Worm (Caenorhabditis elegans) whole organism, L4/young adult: ENCODE data around the gene Y75B8A.18.

Experiments
- W03F9.2 ChIP-seq: fragments of 150-350 bp; optimal IDR thresholded peaks from 2 replicates; lab custom pipeline; 2014; ENCODE audit warnings: missing biosample characterization, missing genetic modification characterization
- him-1 ChIP-seq: sonication (generic microtip); optimal IDR thresholded peaks from 2 replicates; lab custom pipeline; 2016; ENCODE audit warnings: missing genotype, missing genetic modification reagents, missing genetic modification characterization, missing compliant biosample characterization

DNA sequence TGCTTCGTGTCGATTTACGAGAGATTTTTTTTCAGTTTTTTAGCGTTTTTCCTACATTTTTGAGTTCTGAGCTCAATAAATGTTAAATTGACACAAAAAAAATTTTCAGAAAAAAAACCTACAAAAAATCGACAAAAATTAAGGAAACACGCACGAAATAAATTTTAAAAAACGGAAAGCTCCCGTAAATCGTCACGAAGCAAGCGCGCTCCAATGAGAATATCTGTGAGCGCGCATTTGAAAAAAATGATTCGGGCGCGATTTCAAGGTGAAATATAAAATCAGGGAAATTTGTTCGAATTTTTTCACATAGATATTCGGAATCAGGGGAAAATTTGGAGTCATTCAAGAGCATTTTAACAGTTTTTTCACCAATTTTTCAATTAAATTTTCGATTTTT, 2.8 kb downstream of the Y75B8A.18 start:
- TF ChIP-seq W03F9.2 (no peak), him-1 (no peak)
